Fruit fly (Drosophila melanogaster) whole organism, embryonic: Measurements from ENCODE around the gene CG10222.

Experiments
- CG10462 ChIP-seq: fragments of 200-800 bp; sonication (Bioruptor generic); optimal IDR thresholded peaks from 2 replicates; lab custom pipeline; 2016; ENCODE audit warnings: missing biosample characterization, missing genetic modification characterization
- CG14441 ChIP-seq: fragments of 200-800 bp; sonication (Bioruptor generic); IDR thresholded peaks from 2 replicates; pipeline ENCODE4 v1.3.6; 2022; ENCODE audit warnings: missing biosample characterization, missing genetic modification characterization
- CG17568 ChIP-seq: fragments of 200-800 bp; sonication (Bioruptor generic); optimal IDR thresholded peaks from 2 replicates; lab custom pipeline; 2018; ENCODE audit warnings: missing biosample characterization, mild to moderate bottlenecking, missing genetic modification characterization, moderate library complexity
- CG17802 ChIP-seq: fragments of 200-800 bp; sonication (Bioruptor generic); optimal IDR thresholded peaks from 2 replicates; lab custom pipeline; 2018; ENCODE audit warnings: missing biosample characterization, mild to moderate bottlenecking, missing genetic modification characterization, moderate library complexity
- CG3281 ChIP-seq: fragments of 200-800 bp; sonication (Bioruptor generic); optimal IDR thresholded peaks from 3 replicates; lab custom pipeline; 2017; ENCODE audit warnings: missing biosample characterization, mild to moderate bottlenecking, missing genetic modification characterization
- CG6175 ChIP-seq: fragments of 200-800 bp; sonication (Bioruptor generic); IDR thresholded peaks from 3 replicates; pipeline ENCODE4 v1.3.6; 2022; ENCODE audit warnings: missing biosample characterization, missing genetic modification characterization
- Dfd ChIP-seq, 2 experiments: fragments of >200 bp; optimal IDR thresholded peaks; 2 replicates each; lab custom pipeline; 2017; ENCODE audit warnings: missing biosample characterization in 2 of 2, missing genetic modification characterization in 2 of 2
- az2 ChIP-seq: fragments of 200-800 bp; sonication (Bioruptor generic); optimal IDR thresholded peaks from 3 replicates; lab custom pipeline; 2016; ENCODE audit warnings: missing biosample characterization, missing genetic modification characterization
- chm ChIP-seq: fragments of 200-800 bp; sonication (Bioruptor generic); IDR thresholded peaks from 2 replicates; pipeline ENCODE4 v1.3.6; 2022; ENCODE audit warnings: missing biosample characterization, missing genetic modification characterization
- dan ChIP-seq: fragments of 200-800 bp; sonication (Bioruptor generic); IDR thresholded peaks from 2 replicates; pipeline ENCODE4 v1.3.6; 2022; ENCODE audit warnings: missing biosample characterization, missing genetic modification characterization
- insv ChIP-seq, 2 experiments: fragments of 200-800 bp; sonication (Bioruptor generic); optimal IDR thresholded peaks; 3 replicates each; lab custom pipeline; 2016 to 2018; ENCODE audit warnings: missing biosample characterization in 2 of 2, missing genetic modification characterization in 2 of 2
- nerfin-1 ChIP-seq: fragments of 200-800 bp; sonication (Bioruptor generic); optimal IDR thresholded peaks from 3 replicates; lab custom pipeline; 2019; ENCODE audit warnings: missing biosample characterization, mild to moderate bottlenecking, missing genetic modification characterization, moderate library complexity
- onecut ChIP-seq: fragments of 200-800 bp; sonication (Bioruptor generic); IDR thresholded peaks from 2 replicates; pipeline ENCODE4 v1.3.6; 2022; ENCODE audit warnings: missing biosample characterization, missing genetic modification characterization
- vfl ChIP-seq: fragments of 200-800 bp; sonication (Bioruptor generic); optimal IDR thresholded peaks from 2 replicates; lab custom pipeline; 2016; ENCODE audit warnings: missing biosample characterization, missing genetic modification characterization

DNA sequence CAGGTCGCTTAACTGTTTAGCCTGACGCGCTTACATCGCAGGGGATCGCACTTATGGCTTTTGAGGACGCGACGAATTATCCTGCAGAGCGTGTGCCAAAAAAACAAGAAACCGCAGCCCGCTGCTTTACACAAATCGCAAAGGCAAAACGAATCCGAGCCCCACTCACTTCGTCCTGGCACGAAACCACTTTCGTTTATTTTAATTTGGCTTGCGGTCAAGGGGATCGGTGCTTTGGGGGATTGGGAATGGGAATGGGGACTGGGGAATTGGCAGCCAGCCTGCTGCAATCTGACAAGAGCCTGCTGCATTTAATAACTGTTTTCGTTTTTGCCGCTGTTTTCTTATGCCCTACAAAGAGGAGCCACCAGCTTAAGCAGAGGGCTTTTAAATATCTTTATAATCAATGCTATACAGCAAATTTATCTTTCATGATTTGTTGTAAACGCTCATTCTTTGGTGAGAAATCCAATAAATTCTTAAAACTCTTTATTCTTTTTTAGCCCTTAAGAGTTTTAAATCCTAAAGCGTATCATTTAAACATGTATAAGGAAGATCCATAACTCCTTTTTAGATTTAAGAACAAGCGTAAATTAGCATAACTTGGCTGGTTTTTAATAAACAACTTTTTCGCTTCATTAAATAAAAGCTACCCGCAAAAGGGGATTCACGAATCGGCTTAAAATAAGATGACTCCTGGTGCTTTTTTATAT lies 2.3 kb downstream of the CG10222 start:
- TF ChIP-seq CG17568 (GFP tag; lab: Kevin White, UChicago): no peak
- TF ChIP-seq onecut: no peak
- no peak for TF ChIP-seq dan (GFP tag; lab: Robert Waterston, UW)
- TF ChIP-seq nerfin-1 (tag; lab: Kevin White, UChicago): no peak
- no peak for TF ChIP-seq CG17802 (tag; lab: Kevin White, UChicago)
- TF ChIP-seq insv (GFP tag; optimal IDR thresholded peaks at IDR 0.05; lab: Kevin White, UChicago): no peak
- TF ChIP-seq CG14441: no peak; the same call in 1 of the 2 replicates
- no peak for TF ChIP-seq CG3281 (GFP tag; lab: Kevin White, UChicago)
- no peak for TF ChIP-seq chm (GFP tag; lab: Robert Waterston, UW)
- no peak for TF ChIP-seq Dfd (GFP tag; optimal IDR thresholded peaks at IDR 0.05; lab: Kevin White, UChicago)
- TF ChIP-seq CG10462 (GFP tag; lab: Kevin White, UChicago): no peak
- TF ChIP-seq vfl (GFP tag; lab: Kevin White, UChicago): no peak
- TF ChIP-seq CG6175 (GFP tag; lab: Robert Waterston, UW): no peak
- TF ChIP-seq az2: no peak
